Fruit fly (Drosophila melanogaster): ENCODE results near the gene Npl4.

DNA sequence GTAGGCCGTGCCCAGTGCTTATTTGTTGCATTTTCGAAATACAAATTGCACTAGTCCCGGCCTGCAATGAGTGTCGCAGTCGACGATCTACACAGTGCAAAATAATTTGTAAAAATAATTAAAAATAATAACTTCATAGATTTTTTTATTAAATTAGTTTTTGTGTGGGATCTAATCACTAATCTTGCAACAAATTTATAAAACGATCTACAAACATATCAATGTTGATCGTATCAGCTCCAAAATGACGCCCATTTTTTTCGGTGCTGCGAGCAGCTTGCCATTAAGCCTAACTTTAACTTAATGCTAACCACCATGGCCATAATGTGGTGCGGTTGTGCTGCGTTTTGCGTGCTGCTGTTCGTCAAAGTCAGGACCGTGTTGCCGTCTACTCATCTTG, 27.0 kb upstream of the Npl4 start:
- no peak for TF ChIP-seq NfI (GFP tag; optimal IDR thresholded peaks at IDR 0.05)
- no peak for TF ChIP-seq NFAT (GFP tag; IDR thresholded peaks at IDR 0.05)
- TF ChIP-seq CG2116 (GFP tag; optimal IDR thresholded peaks at IDR 0.05) = no peak
- no peak for TF ChIP-seq CHES-1-like (GFP tag; optimal IDR thresholded peaks at IDR 0.05)
- TF ChIP-seq lov (optimal IDR thresholded peaks at IDR 0.05) = no peak
- no peak for TF ChIP-seq lov (GFP tag; IDR thresholded peaks at IDR 0.05)
- TF ChIP-seq Gug (GFP tag; IDR thresholded peaks at IDR 0.05) = no peak
- TF ChIP-seq CG4730 (GFP tag; IDR thresholded peaks at IDR 0.05) = no peak
- TF ChIP-seq CG10321 (GFP tag; IDR thresholded peaks at IDR 0.05) = no peak
- no peak for TF ChIP-seq BtbVII (GFP tag; optimal IDR thresholded peaks at IDR 0.05)
- TF ChIP-seq CG16813 (GFP tag; IDR thresholded peaks at IDR 0.05; ENCODE audit: partially characterized antibody) = no peak
- TF ChIP-seq Optix (GFP tag; IDR thresholded peaks at IDR 0.05) = no peak
